Fruit fly (Drosophila melanogaster) whole organism, embryonic: ENCODE measurements around the gene CG9044.

Experiments
- ATbp ChIP-seq: fragments of 200-800 bp; sonication (Bioruptor generic); optimal IDR thresholded peaks from 2 replicates; lab custom pipeline; 2017; ENCODE audit warnings: missing biosample characterization, mild to moderate bottlenecking, missing genetic modification characterization, missing genetic modification reagents
- Abd-B ChIP-seq: fragments of 200-800 bp; sonication (Bioruptor generic); optimal IDR thresholded peaks from 2 replicates; lab custom pipeline; 2018; ENCODE audit warnings: missing biosample characterization, mild to moderate bottlenecking, missing genetic modification characterization, moderate library complexity
- Atf3 ChIP-seq: fragments of 200-800 bp; sonication (Bioruptor generic); optimal IDR thresholded peaks from 3 replicates; lab custom pipeline; 2016; ENCODE audit warnings: missing biosample characterization, missing genetic modification characterization
- C15 ChIP-seq: fragments of 200-800 bp; sonication (Bioruptor generic); IDR thresholded peaks from 3 replicates; pipeline ENCODE4 v1.3.6; 2022; ENCODE audit warnings: missing biosample characterization, missing genetic modification characterization
- CG11560 ChIP-seq: fragments of 200-800 bp; sonication (Bioruptor generic); IDR thresholded peaks from 3 replicates; pipeline ENCODE4 v1.3.6; 2022; ENCODE audit warnings: missing biosample characterization, missing genetic modification characterization
- CG12942 ChIP-seq: fragments of 200-800 bp; sonication (Bioruptor generic); optimal IDR thresholded peaks from 3 replicates; lab custom pipeline; 2016; ENCODE audit warnings: missing biosample characterization, missing genetic modification characterization
- CG13123 ChIP-seq: fragments of 200-800 bp; sonication (Bioruptor generic); optimal IDR thresholded peaks from 2 replicates; lab custom pipeline; 2016; ENCODE audit warnings: missing biosample characterization, missing genetic modification characterization
- CG15514 ChIP-seq: fragments of 200-800 bp; sonication (Bioruptor generic); optimal IDR thresholded peaks from 3 replicates; lab custom pipeline; 2017; ENCODE audit warnings: missing biosample characterization, missing genetic modification characterization, mild to moderate bottlenecking, moderate library complexity, missing genetic modification reagents
- CG2678 ChIP-seq: fragments of 200-800 bp; sonication (Bioruptor generic); optimal IDR thresholded peaks from 3 replicates; lab custom pipeline; 2019; ENCODE audit warnings: missing biosample characterization, mild to moderate bottlenecking, missing genetic modification characterization, moderate library complexity
- CG34376 ChIP-seq: fragments of 200-800 bp; sonication (Bioruptor generic); optimal IDR thresholded peaks from 2 replicates; lab custom pipeline; 2018; ENCODE audit warnings: missing biosample characterization, mild to moderate bottlenecking, missing genetic modification characterization
- CG5245 ChIP-seq: fragments of 200-800 bp; sonication (Bioruptor generic); optimal IDR thresholded peaks from 3 replicates; lab custom pipeline; 2016; ENCODE audit warnings: missing biosample characterization, missing genetic modification characterization
- CG6272 ChIP-seq: fragments of 200-800 bp; sonication (Bioruptor generic); IDR thresholded peaks from 2 replicates; pipeline ENCODE4 v1.3.6; 2022; ENCODE audit warnings: missing biosample characterization, missing genetic modification characterization
- CG6813 ChIP-seq: fragments of 200-800 bp; sonication (Bioruptor generic); optimal IDR thresholded peaks from 2 replicates; lab custom pipeline; 2017; ENCODE audit warnings: missing biosample characterization, missing genetic modification characterization, mild to moderate bottlenecking, moderate library complexity, missing genetic modification reagents
- CG8089 ChIP-seq: fragments of 200-800 bp; sonication (Bioruptor generic); optimal IDR thresholded peaks from 3 replicates; lab custom pipeline; 2016; ENCODE audit warnings: missing biosample characterization, missing genetic modification characterization
- CkIIα-i1 ChIP-seq: fragments of 200-800 bp; sonication (Bioruptor generic); IDR thresholded peaks from 2 replicates; pipeline ENCODE4 v1.3.6; 2022; ENCODE audit warnings: missing biosample characterization, missing genetic modification characterization
- Dek ChIP-seq: fragments of 200-800 bp; sonication (Bioruptor generic); optimal IDR thresholded peaks from 3 replicates; lab custom pipeline; 2019; ENCODE audit warnings: missing biosample characterization, mild to moderate bottlenecking, missing genetic modification characterization, moderate library complexity
- Dfd ChIP-seq, 2 experiments: fragments of >200 bp; optimal IDR thresholded peaks; 2 replicates each; lab custom pipeline; 2017; ENCODE audit warnings: missing biosample characterization in 2 of 2, missing genetic modification characterization in 2 of 2
- E2f1 ChIP-seq: fragments of 200-800 bp; sonication (Bioruptor generic); IDR thresholded peaks from 2 replicates; pipeline ENCODE4 v1.3.6; 2022; ENCODE audit warnings: missing biosample characterization, missing genetic modification characterization
- Fer1 ChIP-seq: fragments of 200-800 bp; sonication (Bioruptor generic); optimal IDR thresholded peaks from 2 replicates; lab custom pipeline; 2017; ENCODE audit warnings: missing biosample characterization, mild to moderate bottlenecking, missing genetic modification characterization
- Hmr ChIP-seq: fragments of 200-800 bp; sonication (Bioruptor generic); optimal IDR thresholded peaks from 3 replicates; lab custom pipeline; 2017; ENCODE audit warnings: mild to moderate bottlenecking, missing biosample characterization, missing genetic modification reagents, missing genetic modification characterization
- Hr51 ChIP-seq, 2 experiments: fragments of 200-800 bp; sonication (Bioruptor generic); optimal IDR thresholded peaks; 2 replicates in 1 of 2; 3 replicates in 1 of 2; lab custom pipeline; 2016 to 2018; ENCODE audit warnings: missing biosample characterization in 2 of 2, missing genetic modification characterization in 2 of 2, mild to moderate bottlenecking in 1 of 2, moderate library complexity in 1 of 2
- Hr78 ChIP-seq, 2 experiments: fragments of 200-800 bp in 1 of 2; fragments of >200 bp in 1 of 2; sonication (Bioruptor generic) in 1 of 2; optimal IDR thresholded peaks; 2 replicates each; lab custom pipeline; 2017 to 2019; ENCODE audit warnings: missing biosample characterization in 2 of 2, missing genetic modification characterization in 2 of 2, mild to moderate bottlenecking in 1 of 2, moderate library complexity in 1 of 2
- Jarid2 ChIP-seq: fragments of 200-800 bp; sonication (Bioruptor generic); optimal IDR thresholded peaks from 3 replicates; lab custom pipeline; 2017; ENCODE audit warnings: mild to moderate bottlenecking, missing biosample characterization, missing genetic modification reagents, missing genetic modification characterization
- Mad ChIP-seq: fragments of 200-800 bp; sonication (Bioruptor generic); optimal IDR thresholded peaks from 2 replicates; lab custom pipeline; 2016; ENCODE audit warnings: missing biosample characterization, missing genetic modification characterization
- Nf-YA ChIP-seq: fragments of 200-800 bp; sonication (Bioruptor generic); IDR thresholded peaks from 2 replicates; pipeline ENCODE4 v1.3.6; 2022; ENCODE audit warnings: missing biosample characterization, missing genetic modification characterization
- PHDP ChIP-seq: fragments of 200-800 bp; sonication (Bioruptor generic); optimal IDR thresholded peaks from 3 replicates; lab custom pipeline; 2018; ENCODE audit warnings: missing biosample characterization, mild to moderate bottlenecking, missing genetic modification characterization, moderate library complexity
- Six4 ChIP-seq: fragments of 200-800 bp; sonication (Bioruptor generic); optimal IDR thresholded peaks from 2 replicates; lab custom pipeline; 2016; ENCODE audit warnings: missing biosample characterization, missing genetic modification characterization
- bbx ChIP-seq: fragments of 200-800 bp; sonication (Bioruptor generic); IDR thresholded peaks from 2 replicates; pipeline ENCODE4 v1.3.6; 2022; ENCODE audit warnings: missing biosample characterization, missing genetic modification characterization; ENCODE audit not compliant: partially characterized antibody
- cas ChIP-seq: fragments of 200-800 bp; sonication (Bioruptor generic); IDR thresholded peaks from 2 replicates; pipeline ENCODE4 v1.3.6; 2022; ENCODE audit warnings: missing biosample characterization, missing genetic modification characterization
- crol ChIP-seq: fragments of 200-800 bp; sonication (Bioruptor generic); IDR thresholded peaks from 2 replicates; pipeline ENCODE4 v1.3.6; 2022; ENCODE audit warnings: missing biosample characterization, missing genetic modification characterization
- dpn ChIP-seq, 2 experiments: fragments of 200-800 bp; sonication (Bioruptor generic); optimal IDR thresholded peaks; 3 replicates each; lab custom pipeline; 2016; ENCODE audit warnings: missing biosample characterization in 2 of 2, missing genetic modification characterization in 2 of 2
- esg ChIP-seq: fragments of 200-800 bp; sonication (Bioruptor generic); conservative IDR thresholded peaks from 2 replicates; pipeline ENCODE4 v1.3.6; 2022; ENCODE audit warnings: missing biosample characterization, missing genetic modification characterization
- fd3F ChIP-seq: fragments of 200-800 bp; sonication (Bioruptor generic); optimal IDR thresholded peaks from 2 replicates; lab custom pipeline; 2018; ENCODE audit warnings: missing biosample characterization, mild to moderate bottlenecking, missing genetic modification characterization, moderate library complexity
- gce ChIP-seq: fragments of 200-800 bp; sonication (Bioruptor generic); IDR thresholded peaks from 3 replicates; pipeline ENCODE4 v1.3.6; 2022; ENCODE audit warnings: missing biosample characterization, missing genetic modification characterization
- gcm ChIP-seq: fragments of 200-800 bp; sonication (Bioruptor generic); optimal IDR thresholded peaks from 2 replicates; lab custom pipeline; 2019; ENCODE audit warnings: missing biosample characterization, mild to moderate bottlenecking, missing genetic modification characterization, moderate library complexity
- h ChIP-seq: fragments of >200 bp; optimal IDR thresholded peaks from 2 replicates; lab custom pipeline; 2017
- hb ChIP-seq: fragments of 200-800 bp; sonication (Bioruptor generic); IDR thresholded peaks from 3 replicates; pipeline ENCODE4 v1.3.6; 2022; ENCODE audit warnings: missing biosample characterization, missing genetic modification characterization; ENCODE audit not compliant: partially characterized antibody
- jigr1 ChIP-seq: fragments of 200-800 bp; sonication (Bioruptor generic); IDR thresholded peaks from 3 replicates; pipeline ENCODE4 v1.3.6; 2022; ENCODE audit warnings: missing biosample characterization, missing genetic modification characterization
- lola ChIP-seq, 3 experiments: fragments of >200 bp in 2 of 3; fragments of 200-800 bp in 1 of 3; sonication (Bioruptor generic) in 1 of 3; optimal IDR thresholded peaks; 2 replicates each; lab custom pipeline; 2017 to 2019; ENCODE audit warnings: missing biosample characterization in 3 of 3, missing genetic modification characterization in 3 of 3, mild to moderate bottlenecking in 1 of 3, moderate library complexity in 1 of 3
- nmo ChIP-seq: fragments of 200-800 bp; sonication (Bioruptor generic); optimal IDR thresholded peaks from 2 replicates; lab custom pipeline; 2018; ENCODE audit warnings: missing biosample characterization, mild to moderate bottlenecking, missing genetic modification characterization, moderate library complexity
- oc ChIP-seq: fragments of 200-800 bp; sonication (Bioruptor generic); optimal IDR thresholded peaks from 2 replicates; lab custom pipeline; 2018; ENCODE audit warnings: missing biosample characterization, mild to moderate bottlenecking, missing genetic modification characterization, moderate library complexity
- pan ChIP-seq, 4 experiments: fragments of >200 bp in 3 of 4; fragments of 200-800 bp in 1 of 4; sonication (Bioruptor generic) in 1 of 4; optimal IDR thresholded peaks in 3 of 4; IDR thresholded peaks in 1 of 4; 2 replicates each; pipeline versions ENCODE4 v1.3.6 to Lab custom; 2017 to 2022; ENCODE audit warnings: missing biosample characterization in 2 of 4, missing genetic modification characterization in 2 of 4, mixed read lengths in 1 of 4
- peb ChIP-seq: fragments of 200-800 bp; sonication (Bioruptor generic); IDR thresholded peaks from 2 replicates; pipeline ENCODE4 v1.3.6; 2022; ENCODE audit warnings: missing biosample characterization, missing genetic modification characterization
- pho ChIP-seq: fragments of 200-800 bp; sonication (Bioruptor generic); optimal IDR thresholded peaks from 2 replicates; lab custom pipeline; 2016; ENCODE audit warnings: missing biosample characterization, missing genetic modification characterization
- pros ChIP-seq: fragments of 200-800 bp; sonication (Bioruptor generic); optimal IDR thresholded peaks from 3 replicates; lab custom pipeline; 2019; ENCODE audit warnings: missing biosample characterization, mild to moderate bottlenecking, missing genetic modification characterization, moderate library complexity
- sd ChIP-seq: fragments of 200-800 bp; sonication (Bioruptor generic); optimal IDR thresholded peaks from 3 replicates; lab custom pipeline; 2018; ENCODE audit warnings: missing biosample characterization, mild to moderate bottlenecking, missing genetic modification characterization, moderate library complexity
- slbo ChIP-seq: fragments of 200-800 bp; sonication (Bioruptor generic); IDR thresholded peaks from 2 replicates; pipeline ENCODE4 v1.3.6; 2022; ENCODE audit warnings: missing biosample characterization, missing genetic modification characterization
- sr ChIP-seq: fragments of 200-800 bp; sonication (Bioruptor generic); IDR thresholded peaks from 3 replicates; pipeline ENCODE4 v1.3.6; 2022; ENCODE audit warnings: missing biosample characterization, missing genetic modification characterization
- tx ChIP-seq: fragments of 200-800 bp; sonication (Bioruptor generic); optimal IDR thresholded peaks from 2 replicates; lab custom pipeline; 2016; ENCODE audit warnings: missing biosample characterization, missing genetic modification characterization
- wek ChIP-seq: fragments of 200-800 bp; sonication (Bioruptor generic); optimal IDR thresholded peaks from 3 replicates; lab custom pipeline; 2018; ENCODE audit warnings: missing biosample characterization, mild to moderate bottlenecking, missing genetic modification characterization, moderate library complexity

Gene CG9044

dm6 chr2L:5974122-5974521, 24.9 kb downstream of the CG9044 start (continued):
- TF ChIP-seq hb (GFP tag; lab: Robert Waterston, UW) (no peak), nmo (GFP tag; lab: Kevin White, UChicago) (no peak), Hmr (GFP tag; lab: Kevin White, UChicago) (peak; percentile 81), PHDP (tag; lab: Kevin White, UChicago) (peak; percentile 71), CG34376 (GFP tag; lab: Kevin White, UChicago) (peak; percentile 45), gce (GFP tag; lab: Robert Waterston, UW) (peak; percentile 63; the same call in 2 of the 3 replicates), lola (GFP tag; optimal IDR thresholded peaks at IDR 0.05; lab: Kevin White, UChicago) (peak in 1 of 3 experiments; percentile 19), CG15514 (GFP tag; lab: Kevin White, UChicago) (peak; percentile 66), Hr78 (GFP tag; optimal IDR thresholded peaks at IDR 0.05; lab: Kevin White, UChicago) (peak in 1 of 2 experiments; percentile 50), esg (GFP tag; lab: Robert Waterston, UW) (no peak), Hr51 (GFP tag; optimal IDR thresholded peaks at IDR 0.05; lab: Kevin White, UChicago) (peak; percentile 30 to 52), h (no peak), Nf-YA (GFP tag; lab: Robert Waterston, UW) (no peak), crol (GFP tag; lab: Robert Waterston, UW) (no peak), CG12942 (GFP tag; lab: Kevin White, UChicago) (peak; percentile 28), dpn (GFP tag; optimal IDR thresholded peaks at IDR 0.05; lab: Kevin White, UChicago) (no peak), wek (peak; percentile 78), Jarid2 (GFP tag; lab: Kevin White, UChicago) (peak; percentile 55), pho (GFP tag; lab: Kevin White, UChicago) (no peak), CG5245 (GFP tag; lab: Kevin White, UChicago) (no peak), Dfd (GFP tag; optimal IDR thresholded peaks at IDR 0.05; lab: Kevin White, UChicago) (no peak), C15 (no peak), peb (GFP tag; lab: Robert Waterston, UW) (no peak), Mad (GFP tag; lab: Kevin White, UChicago) (no peak), CG2678 (tag; lab: Kevin White, UChicago) (peak; percentile 77), E2f1 (GFP tag; lab: Robert Waterston, UW) (no peak), CG11560 (tag; lab: Robert Waterston, UW) (no peak), fd3F (GFP tag; lab: Kevin White, UChicago) (peak; percentile 54), ATbp (GFP tag; lab: Kevin White, UChicago) (peak; percentile 92), CG8089 (no peak), CkIIα-i1 (GFP tag; lab: Robert Waterston, UW) (no peak), Atf3 (GFP tag; lab: Kevin White, UChicago) (no peak), sd (peak; percentile 42), Abd-B (GFP tag; lab: Kevin White, UChicago) (no peak), Fer1 (GFP tag; lab: Kevin White, UChicago) (peak; percentile 77), CG13123 (peak; percentile 58), sr (peak; percentile 49; the same call in 2 of the 3 replicates), jigr1 (no peak), cas (GFP tag; lab: Robert Waterston, UW) (no peak), CG6813 (GFP tag; lab: Kevin White, UChicago) (peak; percentile 73), gcm (GFP tag; lab: Kevin White, UChicago) (peak; percentile 57), oc (tag; lab: Kevin White, UChicago) (no peak), CG6272 (GFP tag; lab: Robert Waterston, UW) (no peak), slbo (GFP tag; lab: Robert Waterston, UW) (peak; percentile 26; the same call in 1 of the 2 replicates), pan (optimal IDR thresholded peaks at IDR 0.05; lab: Kevin White, UChicago) (no peak), pan (GFP tag; optimal IDR thresholded peaks at IDR 0.05 in 1 of 2, IDR thresholded peaks at IDR 0.05 in 1 of 2) (peak in 1 of 2 experiments; percentile 57), pros (GFP tag; lab: Kevin White, UChicago) (no peak), tx (no peak), Dek (tag; lab: Kevin White, UChicago) (peak; percentile 42), Six4 (GFP tag; lab: Kevin White, UChicago) (no peak), bbx (no peak)
